Fruit fly (Drosophila melanogaster) whole organism: ENCODE measurements around the gene CG43051.

Experiments
- CG8478 ChIP-seq: fragments of >200 bp; optimal IDR thresholded peaks from 2 replicates; lab custom pipeline; 2018; ENCODE audit warnings: inconsistent platforms
- Dll ChIP-seq: fragments of >200 bp; optimal IDR thresholded peaks from 2 replicates; lab custom pipeline; 2017
- EcR ChIP-seq, 2 experiments: fragments of >200 bp; optimal IDR thresholded peaks; 2 replicates each; lab custom pipeline; 2017; ENCODE audit warnings: missing biosample characterization in 2 of 2, missing genetic modification characterization in 2 of 2, missing genetic modification reagents in 2 of 2
- pan ChIP-seq: fragments of >200 bp; optimal IDR thresholded peaks from 2 replicates; lab custom pipeline; 2017
- psq ChIP-seq: fragments of >200 bp; optimal IDR thresholded peaks from 2 replicates; lab custom pipeline; 2017
- usp ChIP-seq: fragments of >200 bp; optimal IDR thresholded peaks from 2 replicates; lab custom pipeline; 2017; ENCODE audit warnings: missing biosample characterization, missing genetic modification characterization, mixed read lengths

The CG43051 gene

dm6 chr2L:12533671-12534402 lies 26.1 kb downstream of the CG43051 start:
- TF ChIP-seq psq (lab: Kevin White, UChicago) (no peak), pan (lab: Kevin White, UChicago) (no peak), usp (GFP tag; lab: Kevin White, UChicago) (no peak), EcR (GFP tag; optimal IDR thresholded peaks at IDR 0.05; lab: Kevin White, UChicago) (no peak), Dll (lab: Kevin White, UChicago) (no peak), CG8478 (lab: Kevin White, UChicago) (no peak)

- TF ChIP-seq psq (lab: Kevin White, UChicago) (no peak), pan (lab: Kevin White, UChicago) (no peak), usp (GFP tag; lab: Kevin White, UChicago) (no peak), EcR (GFP tag; optimal IDR thresholded peaks at IDR 0.05; lab: Kevin White, UChicago) (no peak), Dll (lab: Kevin White, UChicago) (no peak), CG8478 (lab: Kevin White, UChicago) (no peak)
These were observed 27.9 kb downstream of the CG43051 start for dm6 chr2L:12535637-12536038.

- TF ChIP-seq Dll (lab: Kevin White, UChicago) (no peak), psq (lab: Kevin White, UChicago) (no peak), CG8478 (lab: Kevin White, UChicago) (no peak), usp (GFP tag; lab: Kevin White, UChicago) (no peak), pan (lab: Kevin White, UChicago) (no peak), EcR (GFP tag; optimal IDR thresholded peaks at IDR 0.05; lab: Kevin White, UChicago) (no peak)
These were observed 31.6 kb downstream of the CG43051 start for dm6 chr2L:12539334-12539733.

dm6 chr2L:12540246-12540645 lies 32.5 kb downstream of the CG43051 start:
- no peak for TF ChIP-seq EcR (GFP tag; optimal IDR thresholded peaks at IDR 0.05; lab: Kevin White, UChicago)
- no peak for TF ChIP-seq psq (lab: Kevin White, UChicago)
- TF ChIP-seq CG8478 (lab: Kevin White, UChicago): no peak
- no peak for TF ChIP-seq pan (lab: Kevin White, UChicago)
- TF ChIP-seq Dll (lab: Kevin White, UChicago): no peak
- no peak for TF ChIP-seq usp (GFP tag; lab: Kevin White, UChicago)

- TF ChIP-seq usp (GFP tag; lab: Kevin White, UChicago) (no peak), pan (lab: Kevin White, UChicago) (no peak), CG8478 (lab: Kevin White, UChicago) (no peak), psq (lab: Kevin White, UChicago) (no peak), EcR (GFP tag; optimal IDR thresholded peaks at IDR 0.05; lab: Kevin White, UChicago) (no peak), Dll (lab: Kevin White, UChicago) (no peak)
These were observed 34.3 kb downstream of the CG43051 start for dm6 chr2L:12542018-12542417.

- TF ChIP-seq CG8478 (lab: Kevin White, UChicago) (no peak), usp (GFP tag; lab: Kevin White, UChicago) (no peak), Dll (lab: Kevin White, UChicago) (peak; percentile 99)
These were observed 35.4 kb downstream of the CG43051 start for dm6 chr2L:12543107-12543615.

- TF ChIP-seq EcR (GFP tag; optimal IDR thresholded peaks at IDR 0.05; lab: Kevin White, UChicago) (no peak), usp (GFP tag; lab: Kevin White, UChicago) (no peak), CG8478 (lab: Kevin White, UChicago) (no peak), Dll (lab: Kevin White, UChicago) (no peak), pan (lab: Kevin White, UChicago) (no peak), psq (lab: Kevin White, UChicago) (no peak)
These were observed 36.1 kb downstream of the CG43051 start for dm6 chr2L:12543851-12544250.

dm6 chr2L:12545335-12546025 lies 37.7 kb downstream of the CG43051 start:
- peak; percentile 43 for TF ChIP-seq pan (lab: Kevin White, UChicago)
- TF ChIP-seq usp (GFP tag; lab: Kevin White, UChicago): no peak

dm6 chr2L:12546043-12546942 lies 38.6 kb downstream of the CG43051 start, which contains the start of gene bun:
Gene bun (minus strand): TSS chr2L:12546611.
- TF ChIP-seq Dll (lab: Kevin White, UChicago) (peak; percentile 94), pan (lab: Kevin White, UChicago) (no peak), usp (GFP tag; lab: Kevin White, UChicago) (no peak), CG8478 (lab: Kevin White, UChicago) (peak; percentile 43)

dm6 chr2L:12546966-12547365 lies 39.2 kb downstream of the CG43051 start:
- TF ChIP-seq CG8478 (lab: Kevin White, UChicago): no peak
- no peak for TF ChIP-seq Dll (lab: Kevin White, UChicago)
- TF ChIP-seq pan (lab: Kevin White, UChicago): no peak
- no peak for TF ChIP-seq psq (lab: Kevin White, UChicago)

dm6 chr2L:12548355-12548754 lies 40.6 kb downstream of the CG43051 start:
- no peak for TF ChIP-seq CG8478 (lab: Kevin White, UChicago)
- TF ChIP-seq EcR (GFP tag; optimal IDR thresholded peaks at IDR 0.05; lab: Kevin White, UChicago): no peak
- no peak for TF ChIP-seq Dll (lab: Kevin White, UChicago)
- TF ChIP-seq pan (lab: Kevin White, UChicago): no peak
- TF ChIP-seq usp (GFP tag; lab: Kevin White, UChicago): no peak
- no peak for TF ChIP-seq psq (lab: Kevin White, UChicago)
